Fruit fly (Drosophila melanogaster) whole organism, embryonic: ENCODE results near the gene CG4658.

Source experiments
- ATbp ChIP-seq: fragments of 200-800 bp; sonication (Bioruptor generic); optimal IDR thresholded peaks from 2 replicates; lab custom pipeline; 2017; ENCODE audit warnings: missing biosample characterization, mild to moderate bottlenecking, missing genetic modification characterization, missing genetic modification reagents
- Abd-B ChIP-seq: fragments of 200-800 bp; sonication (Bioruptor generic); optimal IDR thresholded peaks from 2 replicates; lab custom pipeline; 2018; ENCODE audit warnings: missing biosample characterization, mild to moderate bottlenecking, missing genetic modification characterization, moderate library complexity
- CG10321 ChIP-seq: fragments of 200-800 bp; sonication (Bioruptor generic); IDR thresholded peaks from 2 replicates; pipeline ENCODE4 v1.3.6; 2022; ENCODE audit warnings: missing biosample characterization, missing genetic modification characterization
- CG16815 ChIP-seq: fragments of 200-800 bp; sonication (Bioruptor generic); optimal IDR thresholded peaks from 3 replicates; lab custom pipeline; 2017; ENCODE audit warnings: missing biosample characterization, mild to moderate bottlenecking, missing genetic modification characterization
- CG16863 ChIP-seq: fragments of 200-800 bp; sonication (Bioruptor generic); optimal IDR thresholded peaks from 3 replicates; lab custom pipeline; 2016; ENCODE audit warnings: missing biosample characterization, missing genetic modification characterization
- CG17612 ChIP-seq: fragments of 200-800 bp; sonication (Bioruptor generic); IDR thresholded peaks from 2 replicates; pipeline ENCODE4 v1.3.6; 2022; ENCODE audit warnings: missing biosample characterization, missing genetic modification characterization
- CG18599 ChIP-seq: fragments of 200-800 bp; sonication (Bioruptor generic); optimal IDR thresholded peaks from 3 replicates; lab custom pipeline; 2017; ENCODE audit warnings: missing biosample characterization, missing genetic modification characterization, mild to moderate bottlenecking, moderate library complexity, missing genetic modification reagents
- CG2116 ChIP-seq: fragments of 200-800 bp; sonication (Bioruptor generic); optimal IDR thresholded peaks from 3 replicates; lab custom pipeline; 2018; ENCODE audit warnings: missing biosample characterization, mild to moderate bottlenecking, missing genetic modification characterization
- CG3995 ChIP-seq: fragments of 200-800 bp; sonication (Bioruptor generic); optimal IDR thresholded peaks from 3 replicates; lab custom pipeline; 2016; ENCODE audit warnings: missing biosample characterization, missing genetic modification characterization
- CG4282 ChIP-seq: fragments of 200-800 bp; sonication (Bioruptor generic); optimal IDR thresholded peaks from 2 replicates; lab custom pipeline; 2016; ENCODE audit warnings: missing biosample characterization, missing genetic modification characterization
- CG5953 ChIP-seq: fragments of 200-800 bp; sonication (Bioruptor generic); IDR thresholded peaks from 2 replicates; pipeline ENCODE4 v1.3.6; 2022; ENCODE audit warnings: missing biosample characterization, missing genetic modification characterization
- CG8765 ChIP-seq: fragments of 200-800 bp; sonication (Bioruptor generic); IDR thresholded peaks from 2 replicates; pipeline ENCODE4 v1.3.6; 2022; ENCODE audit warnings: missing biosample characterization, missing genetic modification characterization
- Elba2 ChIP-seq: fragments of 200-800 bp; sonication (Bioruptor generic); optimal IDR thresholded peaks from 3 replicates; lab custom pipeline; 2016; ENCODE audit warnings: missing biosample characterization, missing genetic modification characterization
- Fer1 ChIP-seq: fragments of 200-800 bp; sonication (Bioruptor generic); optimal IDR thresholded peaks from 2 replicates; lab custom pipeline; 2017; ENCODE audit warnings: missing biosample characterization, mild to moderate bottlenecking, missing genetic modification characterization
- Gsc ChIP-seq: fragments of 200-800 bp; sonication (Bioruptor generic); IDR thresholded peaks from 2 replicates; pipeline ENCODE4 v1.3.6; 2022; ENCODE audit warnings: missing biosample characterization, missing genetic modification characterization
- H15 ChIP-seq: fragments of 200-800 bp; sonication (Bioruptor generic); IDR thresholded peaks from 3 replicates; pipeline ENCODE4 v1.3.6; 2022; ENCODE audit warnings: missing biosample characterization, missing genetic modification characterization
- H2.0 ChIP-seq: fragments of 200-800 bp; sonication (Bioruptor generic); IDR thresholded peaks from 2 replicates; pipeline ENCODE4 v1.3.6; 2022; ENCODE audit warnings: missing biosample characterization, missing genetic modification characterization
- HHEX ChIP-seq: fragments of 200-800 bp; sonication (Bioruptor generic); optimal IDR thresholded peaks from 3 replicates; lab custom pipeline; 2017; ENCODE audit warnings: missing biosample characterization, mild to moderate bottlenecking, missing genetic modification characterization, missing genetic modification reagents
- HLHmδ ChIP-seq: fragments of 200-800 bp; sonication (Bioruptor generic); optimal IDR thresholded peaks from 2 replicates; lab custom pipeline; 2018; ENCODE audit warnings: missing biosample characterization, mild to moderate bottlenecking, missing genetic modification characterization, moderate library complexity
- Hsf ChIP-seq: fragments of 200-800 bp; sonication (Bioruptor generic); optimal IDR thresholded peaks from 3 replicates; lab custom pipeline; 2016; ENCODE audit warnings: missing biosample characterization, missing genetic modification characterization
- NC2β ChIP-seq: fragments of 200-800 bp; sonication (Bioruptor generic); optimal IDR thresholded peaks from 2 replicates; lab custom pipeline; 2016; ENCODE audit warnings: missing biosample characterization, missing genetic modification characterization
- Nf-YB ChIP-seq: fragments of 200-800 bp; sonication (Bioruptor generic); optimal IDR thresholded peaks from 3 replicates; lab custom pipeline; 2019; ENCODE audit warnings: missing biosample characterization, mild to moderate bottlenecking, missing genetic modification characterization, moderate library complexity
- Oaz ChIP-seq: fragments of 200-800 bp; sonication (Bioruptor generic); IDR thresholded peaks from 2 replicates; pipeline ENCODE4 v1.3.6; 2022; ENCODE audit warnings: missing biosample characterization, missing genetic modification characterization
- Optix ChIP-seq: fragments of 200-800 bp; sonication (Bioruptor generic); IDR thresholded peaks from 3 replicates; pipeline ENCODE4 v1.3.6; 2022; ENCODE audit warnings: missing biosample characterization, missing genetic modification characterization
- Pdp1 ChIP-seq, 2 experiments: fragments of 200-800 bp; sonication (Bioruptor generic); optimal IDR thresholded peaks; 3 replicates each; lab custom pipeline; 2016; ENCODE audit warnings: missing biosample characterization in 2 of 2, missing genetic modification characterization in 2 of 2, mild to moderate bottlenecking in 1 of 2, moderate library complexity in 1 of 2
- Poxn ChIP-seq: fragments of 200-800 bp; sonication (Bioruptor generic); IDR thresholded peaks from 2 replicates; pipeline ENCODE4 v1.3.6; 2022; ENCODE audit warnings: missing biosample characterization, missing genetic modification characterization
- Scr ChIP-seq: fragments of 200-800 bp; sonication (Bioruptor generic); IDR thresholded peaks from 2 replicates; pipeline ENCODE4 v1.3.6; 2022; ENCODE audit warnings: missing biosample characterization, missing genetic modification characterization; ENCODE audit not compliant: partially characterized antibody
- Side ChIP-seq: fragments of 200-800 bp; sonication (Bioruptor generic); optimal IDR thresholded peaks from 2 replicates; lab custom pipeline; 2016; ENCODE audit warnings: missing biosample characterization, missing genetic modification characterization
- TFAM ChIP-seq: fragments of 200-800 bp; sonication (Bioruptor generic); optimal IDR thresholded peaks from 2 replicates; lab custom pipeline; 2017; ENCODE audit warnings: missing biosample characterization, missing genetic modification characterization, inconsistent platforms
- Xrp1 ChIP-seq: fragments of 200-800 bp; sonication (Bioruptor generic); IDR thresholded peaks from 2 replicates; pipeline ENCODE4 v1.3.6; 2022; ENCODE audit warnings: missing biosample characterization, missing genetic modification characterization
- ash1 ChIP-seq: fragments of 200-800 bp; sonication (Bioruptor generic); optimal IDR thresholded peaks from 2 replicates; lab custom pipeline; 2018; ENCODE audit warnings: missing biosample characterization, mild to moderate bottlenecking, missing genetic modification characterization
- bbx ChIP-seq: fragments of 200-800 bp; sonication (Bioruptor generic); IDR thresholded peaks from 2 replicates; pipeline ENCODE4 v1.3.6; 2022; ENCODE audit warnings: missing biosample characterization, missing genetic modification characterization; ENCODE audit not compliant: partially characterized antibody
- bigmax ChIP-seq: fragments of 200-800 bp; sonication (Bioruptor generic); optimal IDR thresholded peaks from 2 replicates; lab custom pipeline; 2018; ENCODE audit warnings: missing biosample characterization, mild to moderate bottlenecking, missing genetic modification characterization
- bowl ChIP-seq: fragments of 200-800 bp; sonication (Bioruptor generic); IDR thresholded peaks from 2 replicates; pipeline ENCODE4 v1.3.6; 2022; ENCODE audit warnings: missing biosample characterization, missing genetic modification characterization
- bsh ChIP-seq, 2 experiments: fragments of 200-800 bp; sonication (Bioruptor generic); optimal IDR thresholded peaks; 2 replicates each; lab custom pipeline; 2017 to 2018; ENCODE audit warnings: mild to moderate bottlenecking in 2 of 2, missing biosample characterization in 2 of 2, missing genetic modification characterization in 2 of 2, moderate library complexity in 1 of 2
- chn ChIP-seq: fragments of 200-800 bp; sonication (Bioruptor generic); optimal IDR thresholded peaks from 2 replicates; lab custom pipeline; 2016; ENCODE audit warnings: missing biosample characterization, missing genetic modification characterization
- dimm ChIP-seq: fragments of 200-800 bp; sonication (Bioruptor generic); IDR thresholded peaks from 2 replicates; pipeline ENCODE4 v1.3.6; 2022; ENCODE audit warnings: missing biosample characterization, missing genetic modification characterization
- disco-r ChIP-seq: fragments of 200-800 bp; sonication (Bioruptor generic); optimal IDR thresholded peaks from 2 replicates; lab custom pipeline; 2016; ENCODE audit warnings: missing biosample characterization, missing genetic modification characterization
- eve ChIP-seq, 2 experiments: fragments of >200 bp; optimal IDR thresholded peaks; 2 replicates each; lab custom pipeline; 2017; ENCODE audit warnings: missing biosample characterization in 2 of 2, missing genetic modification characterization in 2 of 2
- ewg ChIP-seq: fragments of 200-800 bp; sonication (Bioruptor generic); optimal IDR thresholded peaks from 3 replicates; lab custom pipeline; 2017; ENCODE audit warnings: mild to moderate bottlenecking, missing biosample characterization, missing genetic modification reagents, missing genetic modification characterization
- fu2 ChIP-seq: fragments of 200-800 bp; sonication (Bioruptor generic); optimal IDR thresholded peaks from 2 replicates; lab custom pipeline; 2016; ENCODE audit warnings: missing biosample characterization, missing genetic modification characterization
- gcm2 ChIP-seq: fragments of 200-800 bp; sonication (Bioruptor generic); optimal IDR thresholded peaks from 2 replicates; lab custom pipeline; 2016; ENCODE audit warnings: missing biosample characterization, missing genetic modification characterization
- gfzf ChIP-seq: fragments of 200-800 bp; sonication (Bioruptor generic); optimal IDR thresholded peaks from 2 replicates; lab custom pipeline; 2016; ENCODE audit warnings: missing biosample characterization, mild to moderate bottlenecking, missing genetic modification characterization, moderate library complexity
- hbn ChIP-seq: fragments of 200-800 bp; sonication (Bioruptor generic); IDR thresholded peaks from 2 replicates; pipeline ENCODE4 v1.3.6; 2022; ENCODE audit warnings: missing biosample characterization, missing genetic modification characterization; ENCODE audit not compliant: partially characterized antibody
- jigr1 ChIP-seq: fragments of 200-800 bp; sonication (Bioruptor generic); IDR thresholded peaks from 3 replicates; pipeline ENCODE4 v1.3.6; 2022; ENCODE audit warnings: missing biosample characterization, missing genetic modification characterization
- kah ChIP-seq: fragments of 200-800 bp; sonication (Bioruptor generic); optimal IDR thresholded peaks from 2 replicates; lab custom pipeline; 2018; ENCODE audit warnings: missing biosample characterization, mild to moderate bottlenecking, missing genetic modification characterization
- lab ChIP-seq: fragments of 200-800 bp; sonication (Bioruptor generic); optimal IDR thresholded peaks from 3 replicates; lab custom pipeline; 2017; ENCODE audit warnings: missing biosample characterization, missing genetic modification characterization, mild to moderate bottlenecking, moderate library complexity, missing genetic modification reagents
- mld ChIP-seq: fragments of 200-800 bp; sonication (Bioruptor generic); IDR thresholded peaks from 3 replicates; pipeline ENCODE4 v1.3.6; 2022; ENCODE audit warnings: missing biosample characterization, missing genetic modification characterization; ENCODE audit not compliant: partially characterized antibody
- sr ChIP-seq: fragments of 200-800 bp; sonication (Bioruptor generic); IDR thresholded peaks from 3 replicates; pipeline ENCODE4 v1.3.6; 2022; ENCODE audit warnings: missing biosample characterization, missing genetic modification characterization
- tgo ChIP-seq: fragments of 200-800 bp; sonication (Bioruptor generic); IDR thresholded peaks from 3 replicates; pipeline ENCODE4 v1.3.6; 2022; ENCODE audit warnings: missing biosample characterization, missing genetic modification characterization
- tin ChIP-seq: fragments of 200-800 bp; sonication (Bioruptor generic); optimal IDR thresholded peaks from 3 replicates; lab custom pipeline; 2016; ENCODE audit warnings: missing biosample characterization, missing genetic modification characterization
- usp ChIP-seq: fragments of >200 bp; optimal IDR thresholded peaks from 2 replicates; lab custom pipeline; 2017; ENCODE audit warnings: missing biosample characterization, missing genetic modification characterization

The CG4658 gene

dm6 chr2L:9947265-9947664 lies 9.7 kb upstream of the CG4658 start, which contains the start of gene CG5853 (continued):
- TF ChIP-seq CG3995 (GFP tag; lab: Kevin White, UChicago) (peak; percentile 85), Fer1 (GFP tag; lab: Kevin White, UChicago) (no peak), Optix (GFP tag; lab: Robert Waterston, UW) (0 out of 3 replicates have a peak, but pooled peaks have one; percentile 35), hbn (GFP tag; lab: Robert Waterston, UW) (no peak), CG2116 (GFP tag; lab: Kevin White, UChicago) (no peak), gfzf (GFP tag; lab: Kevin White, UChicago) (no peak), CG8765 (GFP tag; lab: Robert Waterston, UW) (no peak), mld (no peak), Poxn (GFP tag; lab: Robert Waterston, UW) (no peak), CG16815 (no peak), Hsf (GFP tag; lab: Kevin White, UChicago) (no peak), Abd-B (no peak), tin (GFP tag; lab: Kevin White, UChicago) (no peak), CG17612 (GFP tag; lab: Robert Waterston, UW) (no peak), CG10321 (GFP tag; lab: Robert Waterston, UW) (no peak), Scr (GFP tag; lab: Robert Waterston, UW) (no peak), H15 (GFP tag; lab: Robert Waterston, UW) (no peak), bbx (GFP tag; lab: Robert Waterston, UW) (no peak), CG4282 (GFP tag; lab: Kevin White, UChicago) (no peak), Side (no peak), CG5953 (GFP tag; lab: Robert Waterston, UW) (peak; percentile 37; the same call in 1 of the 2 replicates), bigmax (no peak), bowl (GFP tag; lab: Robert Waterston, UW) (no peak), Nf-YB (no peak), chn (no peak), fu2 (GFP tag; lab: Kevin White, UChicago) (no peak), ATbp (GFP tag; lab: Kevin White, UChicago) (no peak), gcm2 (no peak), Oaz (no peak), usp (GFP tag; lab: Kevin White, UChicago) (no peak), bsh (GFP tag; optimal IDR thresholded peaks at IDR 0.05; lab: Kevin White, UChicago) (no peak), tgo (GFP tag; lab: Robert Waterston, UW) (no peak), sr (GFP tag; lab: Robert Waterston, UW) (peak; percentile 32; the same call in 1 of the 3 replicates), CG18599 (GFP tag; lab: Kevin White, UChicago) (peak; percentile 43), Xrp1 (GFP tag; lab: Robert Waterston, UW) (no peak), NC2β (GFP tag; lab: Kevin White, UChicago) (no peak), HHEX (GFP tag; lab: Kevin White, UChicago) (peak; percentile 13), disco-r (GFP tag; lab: Kevin White, UChicago) (no peak), Gsc (no peak), lab (peak; percentile 70), Elba2 (GFP tag; lab: Kevin White, UChicago) (no peak), ewg (GFP tag; lab: Kevin White, UChicago) (no peak), CG16863 (GFP tag; lab: Kevin White, UChicago) (no peak), dimm (GFP tag; lab: Robert Waterston, UW) (no peak), jigr1 (GFP tag; lab: Robert Waterston, UW) (no peak), eve (GFP tag; optimal IDR thresholded peaks at IDR 0.05; lab: Kevin White, UChicago) (no peak), HLHmδ (GFP tag; lab: Kevin White, UChicago) (no peak), TFAM (GFP tag; lab: Kevin White, UChicago) (no peak), H2.0 (no peak), Pdp1 (GFP tag; optimal IDR thresholded peaks at IDR 0.05; lab: Kevin White, UChicago) (no peak), kah (GFP tag; lab: Kevin White, UChicago) (no peak), ash1 (GFP tag; lab: Kevin White, UChicago) (peak; percentile 52)
